Fruit fly (Drosophila melanogaster) whole organism, wandering third instar larva: ENCODE data around the gene ush.

Experiments
- Abd-B ChIP-seq: fragments of >200 bp; optimal IDR thresholded peaks from 2 replicates; lab custom pipeline; 2017; ENCODE audit warnings: missing biosample characterization, missing genetic modification characterization
- CG32264 ChIP-seq: fragments of 200-800 bp; sonication (Bioruptor generic); optimal IDR thresholded peaks from 2 replicates; lab custom pipeline; 2016; ENCODE audit warnings: missing biosample characterization, missing genetic modification characterization
- CG9705 ChIP-seq: fragments of 200-800 bp; sonication (Bioruptor generic); optimal IDR thresholded peaks from 2 replicates; lab custom pipeline; 2018; ENCODE audit warnings: missing biosample characterization, mild to moderate bottlenecking, missing genetic modification characterization
- Dif ChIP-seq: fragments of 200-275, 200-300 bp; sonication (Bioruptor generic); optimal IDR thresholded peaks from 2 replicates; lab custom pipeline; 2018; ENCODE audit warnings: missing biosample characterization, missing genetic modification characterization; ENCODE audit not compliant: partially characterized antibody
- GATAd ChIP-seq: sonication (Bioruptor generic); optimal IDR thresholded peaks from 2 replicates; lab custom pipeline; 2016; ENCODE audit warnings: missing biosample characterization, missing genetic modification characterization
- HLH106 ChIP-seq: fragments of 200-800 bp; optimal IDR thresholded peaks from 3 replicates; lab custom pipeline; 2019; ENCODE audit warnings: missing biosample characterization, mild to moderate bottlenecking, missing genetic modification characterization, moderate library complexity
- Hnf4 ChIP-seq: fragments of 200-800 bp; sonication (Bioruptor generic); optimal IDR thresholded peaks from 2 replicates; lab custom pipeline; 2016; ENCODE audit warnings: missing biosample characterization, mild to moderate bottlenecking, missing genetic modification characterization
- Hr78 ChIP-seq: fragments of >200 bp; optimal IDR thresholded peaks from 2 replicates; lab custom pipeline; 2017; ENCODE audit warnings: missing biosample characterization, missing genetic modification characterization
- Hr83 ChIP-seq: fragments of 200-300 bp; sonication (Bioruptor generic); optimal IDR thresholded peaks from 2 replicates; lab custom pipeline; 2016; ENCODE audit warnings: missing biosample characterization, mild to moderate bottlenecking, missing genetic modification characterization, moderate library complexity; ENCODE audit not compliant: poor library complexity, severe bottlenecking
- Jra ChIP-seq: sonication (Bioruptor generic); optimal IDR thresholded peaks from 2 replicates; lab custom pipeline; 2016; ENCODE audit warnings: missing biosample characterization, missing genetic modification characterization
- OdsH ChIP-seq: fragments of 200-800 bp; sonication (Bioruptor generic); optimal IDR thresholded peaks from 2 replicates; lab custom pipeline; 2016; ENCODE audit warnings: missing biosample characterization, mild to moderate bottlenecking, missing genetic modification characterization
- Rel ChIP-seq, 2 experiments: fragments of 200-800 bp; sonication (Bioruptor generic) in 1 of 2; optimal IDR thresholded peaks; 2 replicates in 1 of 2; 3 replicates in 1 of 2; lab custom pipeline; 2016 to 2019; ENCODE audit warnings: mild to moderate bottlenecking in 2 of 2, missing biosample characterization in 2 of 2, missing genetic modification characterization in 2 of 2, moderate library complexity in 1 of 2
- Sp1 ChIP-seq: fragments of 200-800 bp; sonication (Bioruptor generic); optimal IDR thresholded peaks from 3 replicates; lab custom pipeline; 2019; ENCODE audit warnings: missing biosample characterization, mild to moderate bottlenecking, missing genetic modification characterization, moderate library complexity
- Vsx2 ChIP-seq: fragments of 200-300, 225-300 bp; sonication (Bioruptor generic); optimal IDR thresholded peaks from 2 replicates; lab custom pipeline; 2018; ENCODE audit warnings: missing biosample characterization, missing genetic modification characterization; ENCODE audit not compliant: partially characterized antibody
- brk ChIP-seq: fragments of 200-800 bp; sonication (Bioruptor generic); optimal IDR thresholded peaks from 2 replicates; lab custom pipeline; 2016; ENCODE audit warnings: missing biosample characterization, mild to moderate bottlenecking, missing genetic modification characterization
- dl ChIP-seq, 2 experiments: fragments of 175-275, 200-275 bp in 1 of 2; fragments of 200-275 bp in 1 of 2; sonication (Bioruptor generic); optimal IDR thresholded peaks; lab custom pipeline; 2018; ENCODE audit warnings: mild to moderate bottlenecking in 2 of 2, missing biosample characterization in 2 of 2, missing genetic modification characterization in 2 of 2, moderate library complexity in 2 of 2; ENCODE audit not compliant: partially characterized antibody in 2 of 2, insufficient read depth in 1 of 2
- dmrt93B ChIP-seq: fragments of 200-800 bp; sonication (Bioruptor generic); optimal IDR thresholded peaks from 2 replicates; lab custom pipeline; 2018; ENCODE audit warnings: missing biosample characterization, mild to moderate bottlenecking, missing genetic modification characterization
- dsf ChIP-seq: sonication (Bioruptor generic); optimal IDR thresholded peaks from 2 replicates; lab custom pipeline; 2016; ENCODE audit warnings: missing biosample characterization, missing genetic modification characterization, borderline replicate concordance
- ey ChIP-seq: fragments of 200-800 bp; sonication (Bioruptor generic); optimal IDR thresholded peaks from 2 replicates; lab custom pipeline; 2016; ENCODE audit warnings: missing biosample characterization, missing genetic modification characterization
- fru ChIP-seq: fragments of 200-800 bp; sonication (Bioruptor generic); optimal IDR thresholded peaks from 3 replicates; lab custom pipeline; 2016; ENCODE audit warnings: missing biosample characterization, mild to moderate bottlenecking, missing genetic modification characterization
- h ChIP-seq: fragments of 200-800 bp; sonication (Bioruptor generic); optimal IDR thresholded peaks from 3 replicates; lab custom pipeline; 2016; ENCODE audit warnings: missing biosample characterization, mild to moderate bottlenecking, missing genetic modification characterization
- jim ChIP-seq: fragments of 175-275, 200-325 bp; sonication (Bioruptor generic); optimal IDR thresholded peaks from 2 replicates; lab custom pipeline; 2016; ENCODE audit warnings: missing biosample characterization, mild to moderate bottlenecking, missing genetic modification characterization
- lola ChIP-seq: fragments of >200 bp; optimal IDR thresholded peaks from 2 replicates; lab custom pipeline; 2017; ENCODE audit warnings: missing biosample characterization, missing genetic modification characterization
- psq ChIP-seq: fragments of 200-800 bp; sonication (Bioruptor generic); optimal IDR thresholded peaks from 3 replicates; lab custom pipeline; 2017; ENCODE audit warnings: missing biosample characterization, mild to moderate bottlenecking, missing genetic modification characterization, moderate library complexity
- rgr ChIP-seq: fragments of 200-800 bp; sonication (Bioruptor generic); optimal IDR thresholded peaks from 3 replicates; lab custom pipeline; 2016; ENCODE audit warnings: missing biosample characterization, mild to moderate bottlenecking, missing genetic modification characterization
- sage ChIP-seq: fragments of 200-800 bp; sonication (Bioruptor generic); optimal IDR thresholded peaks from 2 replicates; lab custom pipeline; 2016; ENCODE audit warnings: missing biosample characterization, mild to moderate bottlenecking, missing genetic modification characterization
- sv ChIP-seq: fragments of 200-800 bp; sonication (Bioruptor generic); optimal IDR thresholded peaks from 3 replicates; lab custom pipeline; 2016; ENCODE audit warnings: missing biosample characterization, missing genetic modification characterization
- tai ChIP-seq: sonication (Bioruptor generic); optimal IDR thresholded peaks from 2 replicates; lab custom pipeline; 2016; ENCODE audit warnings: missing biosample characterization, missing genetic modification characterization
- usp ChIP-seq: fragments of >200 bp; optimal IDR thresholded peaks from 2 replicates; lab custom pipeline; 2017; ENCODE audit warnings: missing biosample characterization, missing genetic modification characterization

ush gene

DNA sequence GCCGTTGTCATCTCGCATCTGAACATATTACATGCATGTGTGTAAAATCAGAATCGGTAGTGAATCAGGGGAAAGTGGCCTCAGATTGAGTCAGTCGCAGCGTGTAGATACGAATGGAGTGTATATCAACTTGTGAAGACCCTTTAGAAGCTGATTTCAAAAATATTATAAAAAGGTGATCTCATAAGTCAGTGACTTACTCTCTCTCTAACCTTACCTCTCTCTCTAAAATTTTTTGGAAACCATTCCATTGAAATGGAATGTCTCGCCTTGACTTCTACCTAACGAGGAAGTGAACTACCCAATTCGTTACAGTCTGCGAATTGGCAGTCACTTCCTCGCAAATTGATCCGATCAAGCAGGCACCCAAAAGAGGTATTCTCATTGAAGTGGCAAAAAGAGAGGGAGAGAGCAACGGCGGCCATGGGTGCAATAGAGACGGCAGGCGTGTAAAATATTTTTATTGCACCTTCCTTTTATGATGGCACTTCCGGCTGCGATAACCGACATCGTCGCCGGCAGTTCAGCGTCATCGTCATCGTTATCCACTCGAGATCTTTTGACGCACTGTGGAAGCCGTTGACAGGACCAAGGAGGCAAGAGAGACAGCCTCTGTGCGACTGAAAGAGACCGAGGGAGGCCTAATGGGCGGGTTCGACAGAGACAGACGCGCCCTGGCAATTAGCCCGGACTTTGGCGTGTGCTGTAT, 42.0 kb downstream of the ush start:
- TF ChIP-seq Abd-B, result no peak
- TF ChIP-seq CG32264 (GFP tag; lab: Kevin White, UChicago), result no peak
- TF ChIP-seq Hr83 (GFP tag; lab: Kevin White, UChicago), result no peak
- no peak for TF ChIP-seq usp (GFP tag; lab: Kevin White, UChicago)
- TF ChIP-seq sage (GFP tag; lab: Kevin White, UChicago), result no peak
- TF ChIP-seq Vsx2, result no peak
- no peak for TF ChIP-seq brk (GFP tag; lab: Kevin White, UChicago)

DNA sequence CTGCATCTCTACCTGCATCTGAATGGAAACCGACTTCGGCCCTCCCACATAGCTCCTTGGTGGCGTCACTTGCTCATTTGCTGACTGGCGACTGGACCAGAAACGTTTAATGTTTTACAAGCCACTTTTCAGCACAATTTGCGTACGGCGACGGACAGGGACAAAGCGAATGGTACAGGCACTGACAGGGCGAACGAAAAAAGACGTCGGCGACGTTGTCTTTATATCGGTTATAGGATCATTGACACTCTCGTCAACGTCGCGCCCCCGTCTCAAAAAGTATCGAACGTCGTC, 42.5 kb downstream of the ush start:
- TF ChIP-seq brk (GFP tag; lab: Kevin White, UChicago) (no peak), Hr78 (GFP tag; lab: Kevin White, UChicago) (no peak), HLH106 (tag; lab: Kevin White, UChicago) (no peak), psq (GFP tag; lab: Kevin White, UChicago) (no peak), sage (GFP tag; lab: Kevin White, UChicago) (no peak), dmrt93B (GFP tag; lab: Kevin White, UChicago) (no peak), Hnf4 (GFP tag; lab: Kevin White, UChicago) (no peak), Jra (no peak), lola (GFP tag; lab: Kevin White, UChicago) (no peak), Dif (GFP tag; lab: Kevin White, UChicago) (no peak), dsf (GFP tag; lab: Kevin White, UChicago) (no peak), CG32264 (GFP tag; lab: Kevin White, UChicago) (no peak), jim (GFP tag; lab: Kevin White, UChicago) (no peak), Hr83 (GFP tag; lab: Kevin White, UChicago) (no peak), OdsH (GFP tag; lab: Kevin White, UChicago) (no peak), CG9705 (GFP tag; lab: Kevin White, UChicago) (no peak)

DNA sequence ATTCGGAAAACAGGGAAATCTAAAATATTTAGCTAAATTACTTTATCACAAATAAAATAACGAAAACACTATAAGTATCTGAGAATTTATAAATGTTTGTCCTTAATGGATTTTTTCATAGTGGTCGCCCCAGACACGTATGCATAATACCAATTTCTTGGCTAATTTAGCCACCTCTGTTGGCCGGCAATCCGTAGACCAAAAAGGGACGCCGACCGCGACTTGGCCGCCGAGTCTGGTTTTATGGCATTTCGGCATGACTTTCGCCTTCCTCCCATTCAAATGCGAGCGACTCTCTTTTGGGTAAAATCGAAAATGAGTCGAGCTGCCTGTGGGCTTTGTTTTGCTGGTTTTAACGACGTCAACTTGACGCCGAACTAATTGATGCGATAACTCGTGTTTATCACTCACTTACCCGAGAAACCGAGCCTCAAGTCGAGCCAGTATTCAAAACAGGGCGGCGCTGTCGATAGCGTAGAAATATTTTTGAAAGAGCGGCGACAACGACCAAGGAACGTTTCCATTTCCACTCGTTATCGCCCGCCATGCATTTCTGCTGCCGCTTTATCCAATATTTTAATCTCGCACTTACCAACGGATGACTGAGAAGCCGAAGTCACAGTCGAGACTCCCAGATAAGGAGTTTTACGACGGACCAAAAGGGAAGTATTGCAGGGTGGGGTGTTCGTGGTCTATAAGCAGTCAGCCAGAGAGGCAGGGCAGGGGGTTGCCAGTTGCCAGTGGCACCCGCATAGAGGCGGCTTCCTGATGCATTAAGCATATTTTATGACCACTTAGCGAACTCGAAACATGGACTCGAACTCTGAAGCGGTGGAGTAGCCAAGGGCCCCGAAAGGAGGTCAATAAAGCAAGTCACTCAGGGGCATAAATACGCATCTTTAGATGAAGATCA, 43.2 kb downstream of the ush start:
- TF ChIP-seq Abd-B, result no peak
- no peak for TF ChIP-seq usp (GFP tag; lab: Kevin White, UChicago)
- no peak for TF ChIP-seq tai
- TF ChIP-seq dl (GFP tag; optimal IDR thresholded peaks at IDR 0.05; lab: Kevin White, UChicago; ENCODE audit: insufficient read depth in 1 of 2, partially characterized antibody in 2 of 2), result no peak
- TF ChIP-seq sage (GFP tag; lab: Kevin White, UChicago), result no peak
- no peak for TF ChIP-seq h (GFP tag; lab: Kevin White, UChicago)
- no peak for TF ChIP-seq brk (GFP tag; lab: Kevin White, UChicago)
- no peak for TF ChIP-seq rgr (GFP tag; lab: Kevin White, UChicago)
- TF ChIP-seq sv (GFP tag; lab: Kevin White, UChicago), result no peak
- no peak for TF ChIP-seq psq (GFP tag; lab: Kevin White, UChicago)
- no peak for TF ChIP-seq OdsH (GFP tag; lab: Kevin White, UChicago)
- no peak for TF ChIP-seq Jra
- no peak for TF ChIP-seq fru (GFP tag; lab: Kevin White, UChicago)
- no peak for TF ChIP-seq GATAd (GFP tag; lab: Kevin White, UChicago)
- TF ChIP-seq ey (GFP tag; lab: Kevin White, UChicago), result no peak
- TF ChIP-seq Rel (GFP tag; optimal IDR thresholded peaks at IDR 0.05; lab: Kevin White, UChicago), result no peak
- no peak for TF ChIP-seq Rel (tag; optimal IDR thresholded peaks at IDR 0.05; lab: Kevin White, UChicago)
- TF ChIP-seq Sp1 (GFP tag; lab: Kevin White, UChicago), result no peak
